Fruit fly (Drosophila melanogaster) whole organism, embryonic: Measurements from ENCODE around the gene CG43085.

Experiments
- Abd-B ChIP-seq: fragments of 200-800 bp; sonication (Bioruptor generic); optimal IDR thresholded peaks from 2 replicates; lab custom pipeline; 2018; ENCODE audit warnings: missing biosample characterization, mild to moderate bottlenecking, missing genetic modification characterization, moderate library complexity
- CG10431 ChIP-seq: fragments of 200-800 bp; sonication (Bioruptor generic); optimal IDR thresholded peaks from 3 replicates; lab custom pipeline; 2018; ENCODE audit warnings: missing biosample characterization, mild to moderate bottlenecking, missing genetic modification characterization
- CG11085 ChIP-seq: fragments of 200-800 bp; sonication (Bioruptor generic); IDR thresholded peaks from 2 replicates; pipeline ENCODE4 v1.3.6; 2022; ENCODE audit warnings: missing biosample characterization, missing genetic modification characterization
- CG13775 ChIP-seq: fragments of 200-800 bp; sonication (Bioruptor generic); optimal IDR thresholded peaks from 3 replicates; lab custom pipeline; 2017; ENCODE audit warnings: missing biosample characterization, mild to moderate bottlenecking, missing genetic modification characterization
- CG14667 ChIP-seq: fragments of 200-800 bp; sonication (Bioruptor generic); IDR thresholded peaks from 2 replicates; pipeline ENCODE4 v1.3.6; 2022; ENCODE audit warnings: missing biosample characterization, missing genetic modification characterization
- CG14710 ChIP-seq: fragments of 200-800 bp; sonication (Bioruptor generic); optimal IDR thresholded peaks from 3 replicates; lab custom pipeline; 2019; ENCODE audit warnings: missing biosample characterization, mild to moderate bottlenecking, missing genetic modification characterization, moderate library complexity
- CG15514 ChIP-seq: fragments of 200-800 bp; sonication (Bioruptor generic); optimal IDR thresholded peaks from 3 replicates; lab custom pipeline; 2017; ENCODE audit warnings: missing biosample characterization, missing genetic modification characterization, mild to moderate bottlenecking, moderate library complexity, missing genetic modification reagents
- CG16813 ChIP-seq: fragments of 200-800 bp; sonication (Bioruptor generic); IDR thresholded peaks from 3 replicates; pipeline ENCODE4 v1.3.6; 2022; ENCODE audit warnings: missing biosample characterization, missing genetic modification characterization; ENCODE audit not compliant: partially characterized antibody
- CG17361 ChIP-seq: fragments of 200-800 bp; sonication (Bioruptor generic); IDR thresholded peaks from 3 replicates; pipeline ENCODE4 v1.3.6; 2022; ENCODE audit warnings: missing biosample characterization, missing genetic modification characterization
- CG17385 ChIP-seq: fragments of 200-800 bp; sonication (Bioruptor generic); optimal IDR thresholded peaks from 3 replicates; lab custom pipeline; 2018; ENCODE audit warnings: missing biosample characterization, mild to moderate bottlenecking, missing genetic modification characterization
- CG17568 ChIP-seq: fragments of 200-800 bp; sonication (Bioruptor generic); optimal IDR thresholded peaks from 2 replicates; lab custom pipeline; 2018; ENCODE audit warnings: missing biosample characterization, mild to moderate bottlenecking, missing genetic modification characterization, moderate library complexity
- CG18599 ChIP-seq: fragments of 200-800 bp; sonication (Bioruptor generic); optimal IDR thresholded peaks from 3 replicates; lab custom pipeline; 2017; ENCODE audit warnings: missing biosample characterization, missing genetic modification characterization, mild to moderate bottlenecking, moderate library complexity, missing genetic modification reagents
- CG2889 ChIP-seq: fragments of 200-800 bp; sonication (Bioruptor generic); IDR thresholded peaks from 3 replicates; pipeline ENCODE4 v1.3.6; 2022; ENCODE audit warnings: missing biosample characterization, missing genetic modification characterization
- CG34422 ChIP-seq: fragments of 200-800 bp; sonication (Bioruptor generic); IDR thresholded peaks from 3 replicates; pipeline ENCODE4 v1.3.6; 2022; ENCODE audit warnings: missing biosample characterization, missing genetic modification characterization
- CG43689 ChIP-seq: fragments of 200-800 bp; sonication (Bioruptor generic); IDR thresholded peaks from 2 replicates; pipeline ENCODE4 v1.3.6; 2022; ENCODE audit warnings: missing biosample characterization, missing genetic modification characterization
- CG7963 ChIP-seq: fragments of 200-800 bp; sonication (Bioruptor generic); IDR thresholded peaks from 3 replicates; pipeline ENCODE4 v1.3.6; 2022; ENCODE audit warnings: missing biosample characterization, missing genetic modification characterization; ENCODE audit not compliant: partially characterized antibody
- CG8388 ChIP-seq: fragments of 200-800 bp; sonication (Bioruptor generic); optimal IDR thresholded peaks from 2 replicates; lab custom pipeline; 2019; ENCODE audit warnings: missing biosample characterization, mild to moderate bottlenecking, missing genetic modification characterization, moderate library complexity
- Dek ChIP-seq: fragments of 200-800 bp; sonication (Bioruptor generic); optimal IDR thresholded peaks from 3 replicates; lab custom pipeline; 2019; ENCODE audit warnings: missing biosample characterization, mild to moderate bottlenecking, missing genetic modification characterization, moderate library complexity
- Dip3 ChIP-seq: fragments of 200-800 bp; sonication (Bioruptor generic); optimal IDR thresholded peaks from 3 replicates; lab custom pipeline; 2016; ENCODE audit warnings: missing biosample characterization, missing genetic modification characterization
- Drgx ChIP-seq: fragments of 200-800 bp; sonication (Bioruptor generic); IDR thresholded peaks from 2 replicates; pipeline ENCODE4 v1.3.6; 2022; ENCODE audit warnings: missing biosample characterization, missing genetic modification characterization
- Fer3 ChIP-seq: fragments of 200-800 bp; sonication (Bioruptor generic); optimal IDR thresholded peaks from 2 replicates; lab custom pipeline; 2018; ENCODE audit warnings: missing biosample characterization, mild to moderate bottlenecking, missing genetic modification characterization, moderate library complexity
- Gug ChIP-seq: fragments of 200-800 bp; sonication (Bioruptor generic); IDR thresholded peaks from 4 replicates; pipeline ENCODE4 v1.3.6; 2022; ENCODE audit warnings: missing biosample characterization, missing genetic modification characterization
- Hand ChIP-seq: fragments of 200-800 bp; sonication (Bioruptor generic); optimal IDR thresholded peaks from 2 replicates; lab custom pipeline; 2017; ENCODE audit warnings: mild to moderate bottlenecking, missing biosample characterization, missing genetic modification reagents, missing genetic modification characterization
- Med ChIP-seq: fragments of 200-800 bp; sonication (Bioruptor generic); peaks from one replicate; lab custom pipeline; 2016; ENCODE audit warnings: missing biosample characterization, missing genetic modification characterization, mild to moderate bottlenecking, inconsistent platforms, moderate library complexity
- NFAT ChIP-seq: fragments of 200-800 bp; sonication (Bioruptor generic); IDR thresholded peaks from 2 replicates; pipeline ENCODE4 v1.3.6; 2022; ENCODE audit warnings: missing biosample characterization, missing genetic modification characterization
- Neu2 ChIP-seq: fragments of 200-800 bp; sonication (Bioruptor generic); optimal IDR thresholded peaks from 3 replicates; lab custom pipeline; 2016; ENCODE audit warnings: missing biosample characterization, missing genetic modification characterization, borderline replicate concordance
- Nf-YC ChIP-seq: fragments of 200-800 bp; optimal IDR thresholded peaks from 3 replicates; lab custom pipeline; 2019; ENCODE audit warnings: missing biosample characterization, mild to moderate bottlenecking, missing genetic modification characterization, moderate library complexity
- Oaz ChIP-seq: fragments of 200-800 bp; sonication (Bioruptor generic); IDR thresholded peaks from 2 replicates; pipeline ENCODE4 v1.3.6; 2022; ENCODE audit warnings: missing biosample characterization, missing genetic modification characterization
- PHDP ChIP-seq: fragments of 200-800 bp; sonication (Bioruptor generic); optimal IDR thresholded peaks from 3 replicates; lab custom pipeline; 2018; ENCODE audit warnings: missing biosample characterization, mild to moderate bottlenecking, missing genetic modification characterization, moderate library complexity
- Rfx ChIP-seq: fragments of 200-800 bp; sonication (Bioruptor generic); IDR thresholded peaks from 2 replicates; pipeline ENCODE4 v1.3.6; 2022; ENCODE audit warnings: missing biosample characterization, missing genetic modification characterization
- Ssrp ChIP-seq: fragments of 200-800 bp; sonication (Bioruptor generic); optimal IDR thresholded peaks from 2 replicates; lab custom pipeline; 2018; ENCODE audit warnings: missing biosample characterization, mild to moderate bottlenecking, missing genetic modification characterization, moderate library complexity
- Trl ChIP-seq, 3 experiments: fragments of >200 bp in 2 of 3; fragments of 200-800 bp in 1 of 3; sonication (Bioruptor generic) in 1 of 3; optimal IDR thresholded peaks; 2 replicates in 1 of 3; 3 replicates in 2 of 3; lab custom pipeline; 2016 to 2017; ENCODE audit warnings: missing biosample characterization in 1 of 3, missing genetic modification characterization in 1 of 3
- bcd ChIP-seq: fragments of 200-800 bp; sonication (Bioruptor generic); optimal IDR thresholded peaks from 2 replicates; lab custom pipeline; 2017; ENCODE audit warnings: missing biosample characterization, mild to moderate bottlenecking, missing genetic modification characterization
- chm ChIP-seq: fragments of 200-800 bp; sonication (Bioruptor generic); IDR thresholded peaks from 2 replicates; pipeline ENCODE4 v1.3.6; 2022; ENCODE audit warnings: missing biosample characterization, missing genetic modification characterization
- croc ChIP-seq: fragments of 200-800 bp; sonication (Bioruptor generic); conservative IDR thresholded peaks from 3 replicates; pipeline ENCODE4 v1.3.6; 2022; ENCODE audit warnings: missing biosample characterization, missing genetic modification characterization
- dati ChIP-seq: fragments of 200-800 bp; sonication (Bioruptor generic); IDR thresholded peaks from 2 replicates; pipeline ENCODE4 v1.3.6; 2022; ENCODE audit warnings: missing biosample characterization, missing genetic modification characterization
- gcm ChIP-seq: fragments of 200-800 bp; sonication (Bioruptor generic); optimal IDR thresholded peaks from 2 replicates; lab custom pipeline; 2019; ENCODE audit warnings: missing biosample characterization, mild to moderate bottlenecking, missing genetic modification characterization, moderate library complexity
- her ChIP-seq: fragments of 200-800 bp; sonication (Bioruptor generic); optimal IDR thresholded peaks from 2 replicates; lab custom pipeline; 2016; ENCODE audit warnings: missing biosample characterization, missing genetic modification characterization
- insv ChIP-seq, 2 experiments: fragments of 200-800 bp; sonication (Bioruptor generic); optimal IDR thresholded peaks; 3 replicates each; lab custom pipeline; 2016 to 2018; ENCODE audit warnings: missing biosample characterization in 2 of 2, missing genetic modification characterization in 2 of 2
- jing ChIP-seq: fragments of 200-800 bp; sonication (Bioruptor generic); optimal IDR thresholded peaks from 2 replicates; lab custom pipeline; 2018; ENCODE audit warnings: missing biosample characterization, mild to moderate bottlenecking, missing genetic modification characterization
- kay ChIP-seq: fragments of 200-800 bp; sonication (Bioruptor generic); optimal IDR thresholded peaks from 2 replicates; lab custom pipeline; 2016; ENCODE audit warnings: missing biosample characterization, missing genetic modification characterization
- lab ChIP-seq: fragments of 200-800 bp; sonication (Bioruptor generic); optimal IDR thresholded peaks from 3 replicates; lab custom pipeline; 2017; ENCODE audit warnings: missing biosample characterization, missing genetic modification characterization, mild to moderate bottlenecking, moderate library complexity, missing genetic modification reagents
- oc ChIP-seq: fragments of 200-800 bp; sonication (Bioruptor generic); optimal IDR thresholded peaks from 2 replicates; lab custom pipeline; 2018; ENCODE audit warnings: missing biosample characterization, mild to moderate bottlenecking, missing genetic modification characterization, moderate library complexity
- pum ChIP-seq: fragments of 200-800 bp; sonication (Bioruptor generic); optimal IDR thresholded peaks from 2 replicates; lab custom pipeline; 2016; ENCODE audit warnings: missing biosample characterization, missing genetic modification characterization
- run ChIP-seq: fragments of 200-800 bp; sonication (Bioruptor generic); optimal IDR thresholded peaks from 3 replicates; lab custom pipeline; 2018; ENCODE audit warnings: missing biosample characterization, mild to moderate bottlenecking, missing genetic modification characterization
- schlank ChIP-seq: fragments of 200-800 bp; sonication (Bioruptor generic); optimal IDR thresholded peaks from 2 replicates; lab custom pipeline; 2018; ENCODE audit warnings: missing biosample characterization, mild to moderate bottlenecking, missing genetic modification characterization
- sob ChIP-seq: fragments of 200-800 bp; sonication (Bioruptor generic); IDR thresholded peaks from 2 replicates; pipeline ENCODE4 v1.3.6; 2022; ENCODE audit warnings: missing biosample characterization, missing genetic modification characterization
- sr ChIP-seq: fragments of 200-800 bp; sonication (Bioruptor generic); IDR thresholded peaks from 3 replicates; pipeline ENCODE4 v1.3.6; 2022; ENCODE audit warnings: missing biosample characterization, missing genetic modification characterization
- tup ChIP-seq: fragments of 200-800 bp; sonication (Bioruptor generic); optimal IDR thresholded peaks from 2 replicates; lab custom pipeline; 2016; ENCODE audit warnings: missing biosample characterization, mild to moderate bottlenecking, missing genetic modification characterization, moderate library complexity
- zen ChIP-seq: fragments of 200-800 bp; sonication (Bioruptor generic); optimal IDR thresholded peaks from 3 replicates; lab custom pipeline; 2018; ENCODE audit warnings: missing biosample characterization, mild to moderate bottlenecking, missing genetic modification characterization, moderate library complexity

CG43085 gene

dm6 chr3L:17659268-17659589 lies 12.7 kb upstream of the CG43085 start (continued):
- TF ChIP-seq CG11085 (GFP tag; lab: Robert Waterston, UW), result 0 out of 2 replicates have a peak, but pooled peaks have one; percentile 6
- TF ChIP-seq Dip3, result peak; percentile 53
- TF ChIP-seq CG17385 (GFP tag; lab: Kevin White, UChicago), result no peak
- TF ChIP-seq lab, result peak; percentile 86
- TF ChIP-seq CG43689, result no peak
- no peak for TF ChIP-seq CG14667 (GFP tag; lab: Robert Waterston, UW)
- peak; percentile 86 for TF ChIP-seq CG18599
- TF ChIP-seq Abd-B (GFP tag; lab: Kevin White, UChicago), result no peak
- peak; percentile 71 for TF ChIP-seq CG15514 (GFP tag; lab: Kevin White, UChicago)
- TF ChIP-seq Neu2, result no peak
- TF ChIP-seq zen (tag; lab: Kevin White, UChicago), result no peak
- TF ChIP-seq schlank, result peak; percentile 73
- TF ChIP-seq CG17568, result peak; percentile 12
- TF ChIP-seq CG34422, result no peak
- peak; percentile 19 for TF ChIP-seq Dek (tag; lab: Kevin White, UChicago)
- peak; percentile 40 for TF ChIP-seq PHDP
- peak; percentile 9 for TF ChIP-seq oc (tag; lab: Kevin White, UChicago)
- no peak for TF ChIP-seq sr (GFP tag; lab: Robert Waterston, UW)
- no peak for TF ChIP-seq insv (GFP tag; optimal IDR thresholded peaks at IDR 0.05; lab: Kevin White, UChicago)
- TF ChIP-seq pum, result no peak
- TF ChIP-seq Gug (GFP tag; lab: Robert Waterston, UW), result no peak
- TF ChIP-seq CG8388 (GFP tag; lab: Kevin White, UChicago), result no peak
- TF ChIP-seq bcd (GFP tag; lab: Kevin White, UChicago), result peak; percentile 13
- TF ChIP-seq NFAT, result peak; percentile 70
- no peak for TF ChIP-seq CG7963 (GFP tag; lab: Robert Waterston, UW)
- TF ChIP-seq chm, result peak; percentile 59; the same call in 1 of the 2 replicates
- TF ChIP-seq CG16813, result no peak
- no peak for TF ChIP-seq kay (GFP tag; lab: Kevin White, UChicago)
- TF ChIP-seq Fer3 (tag; lab: Kevin White, UChicago), result peak; percentile 45
- TF ChIP-seq CG17361 (GFP tag; lab: Robert Waterston, UW), result no peak
- TF ChIP-seq CG2889 (GFP tag; lab: Robert Waterston, UW), result no peak
- TF ChIP-seq croc (GFP tag; lab: Robert Waterston, UW), result 0 out of 3 replicates have a peak, but pooled peaks have one; percentile 8
- no peak for TF ChIP-seq run (tag; lab: Kevin White, UChicago)
- no peak for TF ChIP-seq gcm
- TF ChIP-seq Drgx (GFP tag; lab: Robert Waterston, UW), result no peak
- no peak for TF ChIP-seq dati
- peak; percentile 38; the same call in 1 of the 2 replicates for TF ChIP-seq Rfx
- TF ChIP-seq CG14710 (tag; lab: Kevin White, UChicago), result no peak
- TF ChIP-seq tup (GFP tag; lab: Kevin White, UChicago), result peak; percentile 45
- no peak for TF ChIP-seq jing (GFP tag; lab: Kevin White, UChicago)
- no peak for TF ChIP-seq CG10431 (GFP tag; lab: Kevin White, UChicago)
- TF ChIP-seq her (GFP tag; lab: Kevin White, UChicago), result peak; percentile 27
- peak; percentile 93 for TF ChIP-seq Med (GFP tag; lab: Kevin White, UChicago)
- no peak for TF ChIP-seq Nf-YC (tag; lab: Kevin White, UChicago)
- no peak for TF ChIP-seq CG13775
- TF ChIP-seq Trl (optimal IDR thresholded peaks at IDR 0.05; lab: Kevin White, UChicago), result peak in 1 of 2 experiments; percentile 35
- TF ChIP-seq Trl (GFP tag; optimal IDR thresholded peaks at IDR 0.05; lab: Kevin White, UChicago), result peak; percentile 21
- no peak for TF ChIP-seq sob (GFP tag; lab: Robert Waterston, UW)
- TF ChIP-seq Ssrp (tag; lab: Kevin White, UChicago), result no peak
- TF ChIP-seq Hand (GFP tag; lab: Kevin White, UChicago), result peak; percentile 25
- no peak for TF ChIP-seq Oaz (GFP tag; lab: Robert Waterston, UW)
